Fruit fly (Drosophila melanogaster): Measurements from ENCODE around the gene Ktl.

The Ktl gene

DNA sequence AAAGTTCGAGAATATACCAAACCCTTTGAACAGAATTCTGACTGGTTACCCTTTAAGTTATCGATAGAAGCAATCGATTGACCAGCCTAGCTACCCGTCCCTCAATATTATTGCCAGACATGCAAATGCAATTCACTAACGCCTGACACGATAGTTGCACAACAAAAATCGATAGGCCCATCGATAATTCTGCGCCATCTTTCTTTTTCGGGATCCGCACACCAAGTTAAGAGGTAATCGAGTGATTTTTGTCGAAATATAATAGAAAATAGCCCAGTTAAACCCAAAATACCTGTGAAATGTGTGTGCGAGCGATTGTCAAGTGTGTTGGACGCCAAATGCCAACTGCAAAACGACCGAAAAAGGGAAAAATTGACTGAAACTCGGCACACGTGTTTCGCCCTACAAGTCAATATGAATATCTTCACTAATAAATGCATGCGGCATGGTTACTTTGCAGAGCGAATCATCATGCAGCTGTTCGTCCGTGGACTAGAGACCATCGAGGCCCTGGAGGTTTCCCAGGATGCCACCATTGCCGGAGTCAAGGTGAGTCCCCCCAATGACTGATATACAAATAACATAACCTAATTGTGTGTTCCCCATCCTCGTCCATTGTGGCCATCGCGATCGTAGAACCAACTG is 46.6 kb downstream of the Ktl start, which contains the start of gene RpS30 (continued):
- peak; percentile 26; the same call in 1 of the 2 replicates for TF ChIP-seq CG10366 (GFP tag; IDR thresholded peaks at IDR 0.05)
- TF ChIP-seq seq (GFP tag; IDR thresholded peaks at IDR 0.05), result no peak
- no peak for TF ChIP-seq Deaf1 (tag; optimal IDR thresholded peaks at IDR 0.05)
- TF ChIP-seq bigmax (GFP tag; optimal IDR thresholded peaks at IDR 0.05), result peak; percentile 85
- no peak for TF ChIP-seq sc (optimal IDR thresholded peaks at IDR 0.05)
- TF ChIP-seq sc (GFP tag; optimal IDR thresholded peaks at IDR 0.05), result no peak
- no peak for TF ChIP-seq ind (GFP tag; optimal IDR thresholded peaks at IDR 0.05)
- peak; percentile 93 for TF ChIP-seq Doc3 (GFP tag; IDR thresholded peaks at IDR 0.05; ENCODE audit: partially characterized antibody)
- TF ChIP-seq CG17186 (GFP tag; optimal IDR thresholded peaks at IDR 0.05), result peak; percentile 80
- TF ChIP-seq Stat92E (GFP tag; optimal IDR thresholded peaks at IDR 0.05), result no peak
- TF ChIP-seq CG1024 (GFP tag; IDR thresholded peaks at IDR 0.05), result no peak
- TF ChIP-seq sd (tag; optimal IDR thresholded peaks at IDR 0.05), result no peak
- peak; percentile 81 for TF ChIP-seq HmgZ (tag; optimal IDR thresholded peaks at IDR 0.05)
- TF ChIP-seq Atf3 (GFP tag; optimal IDR thresholded peaks at IDR 0.05), result no peak
- TF ChIP-seq unc-4 (GFP tag; IDR thresholded peaks at IDR 0.05; ENCODE audit: partially characterized antibody), result peak; percentile 98
- TF ChIP-seq CG17361 (GFP tag; IDR thresholded peaks at IDR 0.05), result 0 out of 3 replicates have a peak, but pooled peaks have one; percentile 25
- 0 out of 2 replicates have a peak, but pooled peaks have one; percentile 41 for TF ChIP-seq rib (GFP tag; IDR thresholded peaks at IDR 0.05)
- TF ChIP-seq BtbVII (GFP tag; optimal IDR thresholded peaks at IDR 0.05), result no peak
- TF ChIP-seq prd (optimal IDR thresholded peaks at IDR 0.05), result no peak
- TF ChIP-seq prd (GFP tag; IDR thresholded peaks at IDR 0.05), result 0 out of 3 replicates have a peak, but pooled peaks have one; percentile 8
- TF ChIP-seq lilli (GFP tag; optimal IDR thresholded peaks at IDR 0.05), result peak; percentile 56
- peak; percentile 69 for TF ChIP-seq Hey (tag; optimal IDR thresholded peaks at IDR 0.05)
- no peak for TF ChIP-seq wdn (GFP tag; IDR thresholded peaks at IDR 0.05)
- TF ChIP-seq ara (GFP tag; IDR thresholded peaks at IDR 0.05), result no peak
- peak; percentile 42 for TF ChIP-seq CG9817 (tag; optimal IDR thresholded peaks at IDR 0.05)
- TF ChIP-seq zf30C (GFP tag; optimal IDR thresholded peaks at IDR 0.05), result no peak
- TF ChIP-seq jigr1 (GFP tag; IDR thresholded peaks at IDR 0.05), result no peak
- TF ChIP-seq CG1529 (GFP tag; optimal IDR thresholded peaks at IDR 0.05), result no peak
- TF ChIP-seq bowl (GFP tag; IDR thresholded peaks at IDR 0.05), result no peak
- peak; percentile 40 for TF ChIP-seq mam (GFP tag; optimal IDR thresholded peaks at IDR 0.05)
- TF ChIP-seq nerfin-2 (GFP tag; IDR thresholded peaks at IDR 0.05; ENCODE audit: partially characterized antibody), result peak; percentile 92
- TF ChIP-seq Dref (GFP tag; IDR thresholded peaks at IDR 0.05), result peak; percentile 100
- TF ChIP-seq CG11456 (GFP tag; IDR thresholded peaks at IDR 0.05), result no peak; the same call in 2 of the 3 replicates
- TF ChIP-seq CG4854 (GFP tag; optimal IDR thresholded peaks at IDR 0.05), result peak; percentile 33
- no peak for TF ChIP-seq sr (GFP tag; IDR thresholded peaks at IDR 0.05)
- TF ChIP-seq dmrt11E (tag; optimal IDR thresholded peaks at IDR 0.05), result peak; percentile 48
- peak; percentile 47; the same call in 1 of the 2 replicates for TF ChIP-seq chm (GFP tag; IDR thresholded peaks at IDR 0.05)
- no peak for TF ChIP-seq CG6272 (GFP tag; IDR thresholded peaks at IDR 0.05)
- peak; percentile 45 for TF ChIP-seq CG3995 (GFP tag; optimal IDR thresholded peaks at IDR 0.05)
- TF ChIP-seq CG34422 (GFP tag; IDR thresholded peaks at IDR 0.05), result no peak
- TF ChIP-seq H15 (GFP tag; IDR thresholded peaks at IDR 0.05), result no peak; the same call in 2 of the 3 replicates
- TF ChIP-seq CG30020 (tag; optimal IDR thresholded peaks at IDR 0.05), result peak; percentile 55
- TF ChIP-seq CG4424 (GFP tag; optimal IDR thresholded peaks at IDR 0.05), result peak; percentile 3
- no peak for TF ChIP-seq pita (GFP tag; optimal IDR thresholded peaks at IDR 0.05)
- no peak for TF ChIP-seq CG10654 (GFP tag; optimal IDR thresholded peaks at IDR 0.05)
- no peak for TF ChIP-seq CG6254 (GFP tag; optimal IDR thresholded peaks at IDR 0.05)
- peak; percentile 94 for TF ChIP-seq CG9797 (GFP tag; optimal IDR thresholded peaks at IDR 0.05)
- no peak for TF ChIP-seq klu (GFP tag; IDR thresholded peaks at IDR 0.05)
- no peak for TF ChIP-seq CG17612 (GFP tag; IDR thresholded peaks at IDR 0.05)
- TF ChIP-seq tin (GFP tag; optimal IDR thresholded peaks at IDR 0.05), result no peak
- TF ChIP-seq CG10959 (GFP tag; IDR thresholded peaks at IDR 0.05), result no peak
